Fruit fly (Drosophila melanogaster) whole organism, embryonic: ENCODE data around the gene Ubi-p63E.

Experiments used
- Adf1 ChIP-seq: fragments of 200-800 bp; sonication (Bioruptor generic); IDR thresholded peaks from 2 replicates; pipeline ENCODE4 v1.3.6; 2022; ENCODE audit warnings: missing biosample characterization, missing genetic modification characterization
- C15 ChIP-seq: fragments of 200-800 bp; sonication (Bioruptor generic); IDR thresholded peaks from 3 replicates; pipeline ENCODE4 v1.3.6; 2022; ENCODE audit warnings: missing biosample characterization, missing genetic modification characterization
- CG10462 ChIP-seq: fragments of 200-800 bp; sonication (Bioruptor generic); optimal IDR thresholded peaks from 2 replicates; lab custom pipeline; 2016; ENCODE audit warnings: missing biosample characterization, missing genetic modification characterization
- CG10543 ChIP-seq: fragments of 200-800 bp; sonication (Bioruptor generic); optimal IDR thresholded peaks from 3 replicates; lab custom pipeline; 2017; ENCODE audit warnings: missing biosample characterization, mild to moderate bottlenecking, missing genetic modification characterization, moderate library complexity
- CG11398 ChIP-seq: fragments of 200-800 bp; sonication (Bioruptor generic); optimal IDR thresholded peaks from 2 replicates; lab custom pipeline; 2016; ENCODE audit warnings: missing biosample characterization, missing genetic modification characterization
- CG11695 ChIP-seq: fragments of 200-800 bp; sonication (Bioruptor generic); IDR thresholded peaks from 3 replicates; pipeline ENCODE4 v1.3.6; 2022; ENCODE audit warnings: missing biosample characterization, missing genetic modification characterization
- CG13123 ChIP-seq: fragments of 200-800 bp; sonication (Bioruptor generic); optimal IDR thresholded peaks from 2 replicates; lab custom pipeline; 2016; ENCODE audit warnings: missing biosample characterization, missing genetic modification characterization
- CG13287 ChIP-seq: fragments of 200-800 bp; sonication (Bioruptor generic); IDR thresholded peaks from 2 replicates; pipeline ENCODE4 v1.3.6; 2022; ENCODE audit warnings: missing biosample characterization, missing genetic modification characterization; ENCODE audit not compliant: partially characterized antibody
- CG13296 ChIP-seq: fragments of 200-800 bp; sonication (Bioruptor generic); optimal IDR thresholded peaks from 3 replicates; lab custom pipeline; 2018; ENCODE audit warnings: missing biosample characterization, mild to moderate bottlenecking, missing genetic modification characterization
- CG14014 ChIP-seq: fragments of 200-800 bp; sonication (Bioruptor generic); IDR thresholded peaks from 2 replicates; pipeline ENCODE4 v1.3.6; 2022; ENCODE audit warnings: missing biosample characterization, missing genetic modification characterization
- CG17568 ChIP-seq: fragments of 200-800 bp; sonication (Bioruptor generic); optimal IDR thresholded peaks from 2 replicates; lab custom pipeline; 2018; ENCODE audit warnings: missing biosample characterization, mild to moderate bottlenecking, missing genetic modification characterization, moderate library complexity
- CG18262 ChIP-seq: fragments of 200-800 bp; optimal IDR thresholded peaks from 3 replicates; lab custom pipeline; 2019; ENCODE audit warnings: missing biosample characterization, mild to moderate bottlenecking, missing genetic modification characterization, moderate library complexity
- CG3065 ChIP-seq: fragments of 200-800 bp; sonication (Bioruptor generic); optimal IDR thresholded peaks from 2 replicates; lab custom pipeline; 2016; ENCODE audit warnings: missing biosample characterization, missing genetic modification characterization
- CG33213 ChIP-seq: fragments of 200-800 bp; sonication (Bioruptor generic); optimal IDR thresholded peaks from 3 replicates; lab custom pipeline; 2016; ENCODE audit warnings: missing biosample characterization, missing genetic modification characterization
- CG3847 ChIP-seq: fragments of 200-800 bp; sonication (Bioruptor generic); IDR thresholded peaks from 2 replicates; pipeline ENCODE4 v1.3.6; 2022; ENCODE audit warnings: missing biosample characterization, missing genetic modification characterization
- CG4404 ChIP-seq: fragments of 200-800 bp; sonication (Bioruptor generic); IDR thresholded peaks from 2 replicates; pipeline ENCODE4 v1.3.6; 2022; ENCODE audit warnings: missing biosample characterization, missing genetic modification characterization
- CG4617 ChIP-seq: fragments of 200-800 bp; sonication (Bioruptor generic); optimal IDR thresholded peaks from 3 replicates; lab custom pipeline; 2016; ENCODE audit warnings: missing biosample characterization, missing genetic modification characterization, borderline replicate concordance
- CG6791 ChIP-seq: fragments of 200-800 bp; sonication (Bioruptor generic); IDR thresholded peaks from 3 replicates; pipeline ENCODE4 v1.3.6; 2022; ENCODE audit warnings: missing biosample characterization, missing genetic modification characterization; ENCODE audit not compliant: partially characterized antibody
- CG8388 ChIP-seq: fragments of 200-800 bp; sonication (Bioruptor generic); optimal IDR thresholded peaks from 2 replicates; lab custom pipeline; 2019; ENCODE audit warnings: missing biosample characterization, mild to moderate bottlenecking, missing genetic modification characterization, moderate library complexity
- CG9437 ChIP-seq: fragments of 200-800 bp; sonication (Bioruptor generic); optimal IDR thresholded peaks from 2 replicates; lab custom pipeline; 2018; ENCODE audit warnings: missing biosample characterization, mild to moderate bottlenecking, missing genetic modification characterization
- CG9797 ChIP-seq: fragments of 200-800 bp; sonication (Bioruptor generic); optimal IDR thresholded peaks from 3 replicates; lab custom pipeline; 2018; ENCODE audit warnings: missing biosample characterization, mild to moderate bottlenecking, missing genetic modification characterization
- CHES-1-like ChIP-seq: fragments of 200-800 bp; sonication (Bioruptor generic); optimal IDR thresholded peaks from 2 replicates; lab custom pipeline; 2016; ENCODE audit warnings: missing biosample characterization, missing genetic modification characterization
- CTCF ChIP-seq: fragments of 200-800 bp; sonication (Bioruptor generic); optimal IDR thresholded peaks from 2 replicates; lab custom pipeline; 2017; ENCODE audit warnings: missing biosample characterization, mild to moderate bottlenecking, missing genetic modification characterization, moderate library complexity
- CrebB ChIP-seq: fragments of 200-800 bp; sonication (Bioruptor generic); optimal IDR thresholded peaks from 3 replicates; lab custom pipeline; 2018; ENCODE audit warnings: missing biosample characterization, mild to moderate bottlenecking, missing genetic modification characterization
- Dbx ChIP-seq: fragments of 200-800 bp; sonication (Bioruptor generic); IDR thresholded peaks from 3 replicates; pipeline ENCODE4 v1.3.6; 2022; ENCODE audit warnings: missing biosample characterization, missing genetic modification characterization
- Fer1 ChIP-seq: fragments of 200-800 bp; sonication (Bioruptor generic); optimal IDR thresholded peaks from 2 replicates; lab custom pipeline; 2017; ENCODE audit warnings: missing biosample characterization, mild to moderate bottlenecking, missing genetic modification characterization
- Hey ChIP-seq: fragments of 200-800 bp; sonication (Bioruptor generic); optimal IDR thresholded peaks from 3 replicates; lab custom pipeline; 2018; ENCODE audit warnings: missing biosample characterization, mild to moderate bottlenecking, missing genetic modification characterization
- Lhr ChIP-seq: fragments of 200-800 bp; sonication (Bioruptor generic); optimal IDR thresholded peaks from 3 replicates; lab custom pipeline; 2017; ENCODE audit warnings: mild to moderate bottlenecking, missing biosample characterization, missing genetic modification reagents, missing genetic modification characterization
- MTF-1 ChIP-seq: fragments of 200-800 bp; sonication (Bioruptor generic); optimal IDR thresholded peaks from 2 replicates; lab custom pipeline; 2018; ENCODE audit warnings: missing biosample characterization, mild to moderate bottlenecking, missing genetic modification characterization, borderline replicate concordance
- Nf-YA ChIP-seq: fragments of 200-800 bp; sonication (Bioruptor generic); IDR thresholded peaks from 2 replicates; pipeline ENCODE4 v1.3.6; 2022; ENCODE audit warnings: missing biosample characterization, missing genetic modification characterization
- Oaz ChIP-seq: fragments of 200-800 bp; sonication (Bioruptor generic); IDR thresholded peaks from 2 replicates; pipeline ENCODE4 v1.3.6; 2022; ENCODE audit warnings: missing biosample characterization, missing genetic modification characterization
- PHDP ChIP-seq: fragments of 200-800 bp; sonication (Bioruptor generic); optimal IDR thresholded peaks from 3 replicates; lab custom pipeline; 2018; ENCODE audit warnings: missing biosample characterization, mild to moderate bottlenecking, missing genetic modification characterization, moderate library complexity
- Ptx1 ChIP-seq: fragments of 200-800 bp; sonication (Bioruptor generic); IDR thresholded peaks from 2 replicates; pipeline ENCODE4 v1.3.6; 2022; ENCODE audit warnings: missing biosample characterization, missing genetic modification characterization
- Sin3A ChIP-seq: fragments of >200 bp; optimal IDR thresholded peaks from 2 replicates; lab custom pipeline; 2018
- Sry-δ ChIP-seq: fragments of 200-800 bp; sonication (Bioruptor generic); optimal IDR thresholded peaks from 2 replicates; lab custom pipeline; 2016; ENCODE audit warnings: missing biosample characterization, missing genetic modification characterization
- ap ChIP-seq: fragments of 200-800 bp; sonication (Bioruptor generic); IDR thresholded peaks from 2 replicates; pipeline ENCODE4 v1.3.6; 2022; ENCODE audit warnings: missing biosample characterization, missing genetic modification characterization
- cwo ChIP-seq: fragments of 200-800 bp; sonication (Bioruptor generic); optimal IDR thresholded peaks from 3 replicates; lab custom pipeline; 2017; ENCODE audit warnings: missing biosample characterization, missing genetic modification characterization, mild to moderate bottlenecking, moderate library complexity, missing genetic modification reagents
- exex ChIP-seq: fragments of 200-800 bp; sonication (Bioruptor generic); optimal IDR thresholded peaks from 4 replicates; lab custom pipeline; 2018; ENCODE audit warnings: missing biosample characterization, mild to moderate bottlenecking, missing genetic modification characterization, moderate library complexity
- grau ChIP-seq: fragments of 200-800 bp; optimal IDR thresholded peaks from 3 replicates; lab custom pipeline; 2019; ENCODE audit warnings: missing biosample characterization, mild to moderate bottlenecking, missing genetic modification characterization, moderate library complexity
- her ChIP-seq: fragments of 200-800 bp; sonication (Bioruptor generic); optimal IDR thresholded peaks from 2 replicates; lab custom pipeline; 2016; ENCODE audit warnings: missing biosample characterization, missing genetic modification characterization
- jigr1 ChIP-seq: fragments of 200-800 bp; sonication (Bioruptor generic); IDR thresholded peaks from 3 replicates; pipeline ENCODE4 v1.3.6; 2022; ENCODE audit warnings: missing biosample characterization, missing genetic modification characterization
- lola ChIP-seq, 3 experiments: fragments of >200 bp in 2 of 3; fragments of 200-800 bp in 1 of 3; sonication (Bioruptor generic) in 1 of 3; optimal IDR thresholded peaks; 2 replicates each; lab custom pipeline; 2017 to 2019; ENCODE audit warnings: missing biosample characterization in 3 of 3, missing genetic modification characterization in 3 of 3, mild to moderate bottlenecking in 1 of 3, moderate library complexity in 1 of 3
- pan ChIP-seq, 4 experiments: fragments of >200 bp in 3 of 4; fragments of 200-800 bp in 1 of 4; sonication (Bioruptor generic) in 1 of 4; optimal IDR thresholded peaks in 3 of 4; IDR thresholded peaks in 1 of 4; 2 replicates each; pipeline versions ENCODE4 v1.3.6 to Lab custom; 2017 to 2022; ENCODE audit warnings: missing biosample characterization in 2 of 4, missing genetic modification characterization in 2 of 4, mixed read lengths in 1 of 4
- pb ChIP-seq: fragments of 200-800 bp; sonication (Bioruptor generic); optimal IDR thresholded peaks from 3 replicates; lab custom pipeline; 2016; ENCODE audit warnings: missing biosample characterization, missing genetic modification characterization
- psq ChIP-seq: fragments of 200-800 bp; sonication (Bioruptor generic); optimal IDR thresholded peaks from 2 replicates; lab custom pipeline; 2017; ENCODE audit warnings: missing biosample characterization, missing genetic modification characterization
- salm ChIP-seq: fragments of 200-800 bp; sonication (Bioruptor generic); optimal IDR thresholded peaks from 2 replicates; lab custom pipeline; 2018; ENCODE audit warnings: missing biosample characterization, mild to moderate bottlenecking, missing genetic modification characterization
- slp2 ChIP-seq: fragments of 200-800 bp; sonication (Bioruptor generic); optimal IDR thresholded peaks from 2 replicates; lab custom pipeline; 2016; ENCODE audit warnings: missing biosample characterization, missing genetic modification characterization
- sug ChIP-seq: fragments of 200-800 bp; optimal IDR thresholded peaks from 2 replicates; lab custom pipeline; 2019; ENCODE audit warnings: missing biosample characterization, mild to moderate bottlenecking, missing genetic modification characterization, moderate library complexity
- tna ChIP-seq: fragments of 200-800 bp; sonication (Bioruptor generic); IDR thresholded peaks from 2 replicates; pipeline ENCODE4 v1.3.6; 2022; ENCODE audit warnings: missing biosample characterization, missing genetic modification characterization; ENCODE audit not compliant: partially characterized antibody
- trem ChIP-seq: fragments of 200-800 bp; optimal IDR thresholded peaks from 3 replicates; lab custom pipeline; 2019; ENCODE audit warnings: missing biosample characterization, mild to moderate bottlenecking, missing genetic modification characterization, moderate library complexity
- wdn ChIP-seq: fragments of 200-800 bp; sonication (Bioruptor generic); IDR thresholded peaks from 2 replicates; pipeline ENCODE4 v1.3.6; 2022; ENCODE audit warnings: missing biosample characterization, missing genetic modification characterization

Gene Ubi-p63E

dm6 chr3L:3905111-3905510, 2.1 kb upstream of the Ubi-p63E start, which contains the start of gene ida (continued):
- TF ChIP-seq C15 (GFP tag; lab: Robert Waterston, UW) (no peak), CG4404 (GFP tag; lab: Robert Waterston, UW) (no peak), Sin3A (peak; percentile 48), CG14014 (no peak), CG8388 (GFP tag; lab: Kevin White, UChicago) (no peak), Sry-δ (GFP tag; lab: Kevin White, UChicago) (peak; percentile 35), CG9797 (GFP tag; lab: Kevin White, UChicago) (peak; percentile 40), CG33213 (GFP tag; lab: Kevin White, UChicago) (no peak), PHDP (tag; lab: Kevin White, UChicago) (no peak), CG6791 (GFP tag; lab: Robert Waterston, UW) (no peak; the same call in 2 of the 3 replicates), Hey (tag; lab: Kevin White, UChicago) (peak; percentile 53), CrebB (tag; lab: Kevin White, UChicago) (no peak), CG11695 (no peak), tna (peak; percentile 23; the same call in 1 of the 2 replicates), Lhr (GFP tag; lab: Kevin White, UChicago) (peak; percentile 7), sug (tag; lab: Kevin White, UChicago) (peak; percentile 44), her (GFP tag; lab: Kevin White, UChicago) (peak; percentile 41), salm (tag; lab: Kevin White, UChicago) (no peak), Ptx1 (GFP tag; lab: Robert Waterston, UW) (no peak), wdn (GFP tag; lab: Robert Waterston, UW) (no peak), CG18262 (no peak), slp2 (no peak), CG13296 (GFP tag; lab: Kevin White, UChicago) (peak; percentile 1), CG9437 (GFP tag; lab: Kevin White, UChicago) (no peak), ap (GFP tag; lab: Robert Waterston, UW) (no peak), CG10543 (peak; percentile 14), pb (GFP tag; lab: Kevin White, UChicago) (no peak), MTF-1 (no peak), Oaz (GFP tag; lab: Robert Waterston, UW) (no peak), CG10462 (GFP tag; lab: Kevin White, UChicago) (no peak), CG3847 (GFP tag; lab: Robert Waterston, UW) (peak; percentile 90), CG13287 (GFP tag; lab: Robert Waterston, UW) (no peak; the same call in 1 of the 2 replicates), psq (no peak), CG3065 (no peak), CHES-1-like (GFP tag; lab: Kevin White, UChicago) (peak; percentile 33), lola (GFP tag; optimal IDR thresholded peaks at IDR 0.05; lab: Kevin White, UChicago) (no peak), Adf1 (GFP tag; lab: Robert Waterston, UW) (no peak), jigr1 (GFP tag; lab: Robert Waterston, UW) (no peak), CTCF (peak; percentile 57), Fer1 (peak; percentile 49), Dbx (no peak), pan (optimal IDR thresholded peaks at IDR 0.05; lab: Kevin White, UChicago) (no peak), pan (GFP tag; optimal IDR thresholded peaks at IDR 0.05 in 1 of 2, IDR thresholded peaks at IDR 0.05 in 1 of 2) (no peak), CG13123 (GFP tag; lab: Kevin White, UChicago) (peak; percentile 43), grau (no peak), Nf-YA (GFP tag; lab: Robert Waterston, UW) (no peak), CG11398 (no peak), trem (peak; percentile 61), exex (tag; lab: Kevin White, UChicago) (peak; percentile 19), CG17568 (GFP tag; lab: Kevin White, UChicago) (peak; percentile 11), CG4617 (GFP tag; lab: Kevin White, UChicago) (peak; percentile 43), cwo (no peak)
